Worm (Caenorhabditis elegans) whole organism, L2 larva: ENCODE data around the gene F38E1.3.

Source experiments
- C34F6.9 ChIP-seq: fragments of 150-350 bp; optimal IDR thresholded peaks from 2 replicates; lab custom pipeline; 2014; ENCODE audit warnings: missing biosample characterization, missing genetic modification characterization
- F13H6.1 ChIP-seq: sonication (generic microtip); optimal IDR thresholded peaks from 2 replicates; lab custom pipeline; 2016; ENCODE audit warnings: missing genetic modification characterization, missing compliant biosample characterization
- alr-1 ChIP-seq: fragments of 150-350 bp; optimal IDR thresholded peaks from 2 replicates; lab custom pipeline; 2014; ENCODE audit warnings: missing biosample characterization, missing genetic modification characterization
- aly-2 ChIP-seq: fragments of 150-350 bp; optimal IDR thresholded peaks from 2 replicates; lab custom pipeline; 2014; ENCODE audit warnings: missing biosample characterization, missing genetic modification characterization
- blmp-1 ChIP-seq: sonication (generic microtip); optimal IDR thresholded peaks from 2 replicates; lab custom pipeline; 2017; ENCODE audit warnings: missing genetic modification characterization, mild to moderate bottlenecking, missing compliant biosample characterization, antibody characterized with exemption, moderate library complexity; ENCODE audit not compliant: insufficient read depth
- ceh-16 ChIP-seq: fragments of 150-350 bp; optimal IDR thresholded peaks from 2 replicates; lab custom pipeline; 2014; ENCODE audit warnings: missing biosample characterization, missing genetic modification characterization
- ceh-82 ChIP-seq: fragments of 150-350 bp; optimal IDR thresholded peaks from 2 replicates; lab custom pipeline; 2014; ENCODE audit warnings: missing biosample characterization, missing genetic modification characterization
- dmd-4 ChIP-seq: sonication (generic microtip); optimal IDR thresholded peaks from 2 replicates; lab custom pipeline; 2017; ENCODE audit warnings: missing biosample characterization, missing genetic modification characterization
- egl-27 ChIP-seq: sonication (generic microtip); optimal IDR thresholded peaks from 3 replicates; lab custom pipeline; 2017; ENCODE audit warnings: missing biosample characterization, missing genetic modification reagents, missing genetic modification characterization
- elt-1 ChIP-seq: fragments of 150-350 bp; optimal IDR thresholded peaks from 2 replicates; lab custom pipeline; 2014; ENCODE audit warnings: missing biosample characterization, missing genetic modification characterization
- fos-1 ChIP-seq: fragments of 150-350 bp; optimal IDR thresholded peaks from 2 replicates; lab custom pipeline; 2014; ENCODE audit warnings: missing biosample characterization, missing genetic modification characterization
- lin-11 ChIP-seq: fragments of 150-350 bp; sonication (generic microtip); optimal IDR thresholded peaks from 2 replicates; lab custom pipeline; 2014; ENCODE audit warnings: missing biosample characterization, missing genetic modification characterization, inconsistent platforms, mixed read lengths
- lsy-2 ChIP-seq, 2 experiments: fragments of 150-350 bp in 1 of 2; sonication (generic microtip) in 1 of 2; optimal IDR thresholded peaks; 2 replicates each; lab custom pipeline; 2014 to 2017; ENCODE audit warnings: missing biosample characterization in 2 of 2, missing genetic modification characterization in 2 of 2
- mab-5 ChIP-seq: fragments of 150-350 bp; optimal IDR thresholded peaks from 2 replicates; lab custom pipeline; 2014; ENCODE audit warnings: missing biosample characterization, missing genetic modification characterization
- mbf-1 ChIP-seq: sonication (generic microtip); optimal IDR thresholded peaks from 2 replicates; lab custom pipeline; 2017; ENCODE audit warnings: missing biosample characterization, missing genetic modification characterization
- mdl-1 ChIP-seq, 2 experiments: fragments of 150-350 bp in 1 of 2; sonication (generic microtip) in 1 of 2; optimal IDR thresholded peaks; 2 replicates each; lab custom pipeline; 2017; ENCODE audit warnings: missing biosample characterization in 2 of 2, missing genetic modification characterization in 2 of 2
- nhr-10 ChIP-seq: sonication (generic microtip); optimal IDR thresholded peaks from 2 replicates; lab custom pipeline; 2017; ENCODE audit warnings: missing biosample characterization, missing genetic modification characterization
- nhr-12 ChIP-seq: fragments of 150-350 bp; optimal IDR thresholded peaks from 2 replicates; lab custom pipeline; 2014; ENCODE audit warnings: missing biosample characterization, missing genetic modification characterization
- nhr-21 ChIP-seq: fragments of 150-350 bp; optimal IDR thresholded peaks from 2 replicates; lab custom pipeline; 2014; ENCODE audit warnings: missing biosample characterization, missing genetic modification characterization
- nhr-23 ChIP-seq: fragments of 150-350 bp; optimal IDR thresholded peaks from 2 replicates; lab custom pipeline; 2014; ENCODE audit warnings: missing biosample characterization, missing genetic modification reagents, missing genetic modification characterization
- nhr-237 ChIP-seq: fragments of 150-350 bp; optimal IDR thresholded peaks from 2 replicates; lab custom pipeline; 2014; ENCODE audit warnings: missing biosample characterization, missing genetic modification characterization
- nhr-25 ChIP-seq: fragments of 150-350 bp; sonication (generic microtip); optimal IDR thresholded peaks from 3 replicates; lab custom pipeline; 2014; ENCODE audit warnings: missing biosample characterization, missing genetic modification characterization
- nhr-6 ChIP-seq: fragments of 150-350 bp; optimal IDR thresholded peaks from 2 replicates; lab custom pipeline; 2014; ENCODE audit warnings: missing biosample characterization, missing genetic modification characterization
- nhr-77 ChIP-seq: fragments of 150-350 bp; optimal IDR thresholded peaks from 2 replicates; lab custom pipeline; 2014; ENCODE audit warnings: missing biosample characterization, missing genetic modification characterization
- peb-1 ChIP-seq: fragments of 150-350 bp; optimal IDR thresholded peaks from 2 replicates; lab custom pipeline; 2014; ENCODE audit warnings: missing biosample characterization, missing genetic modification characterization
- sma-9 ChIP-seq, 2 experiments: fragments of 150-350 bp in 1 of 2; sonication (generic microtip) in 1 of 2; optimal IDR thresholded peaks; 2 replicates each; lab custom pipeline; 2014 to 2016; ENCODE audit warnings: missing genetic modification characterization in 2 of 2, mild to moderate bottlenecking in 1 of 2, missing biosample characterization in 1 of 2, missing compliant biosample characterization in 1 of 2, missing genetic modification reagents in 1 of 2, moderate library complexity in 1 of 2
- snpc-4 ChIP-seq: fragments of 150-350 bp; optimal IDR thresholded peaks from 2 replicates; lab custom pipeline; 2014; ENCODE audit warnings: missing biosample characterization, missing genetic modification characterization
- unc-39 ChIP-seq: fragments of 150-350 bp; optimal IDR thresholded peaks from 2 replicates; lab custom pipeline; 2014; ENCODE audit warnings: missing biosample characterization, missing genetic modification characterization
- unc-55 ChIP-seq: fragments of 150-350 bp; sonication (generic microtip); optimal IDR thresholded peaks from 3 replicates; lab custom pipeline; 2014; ENCODE audit warnings: missing biosample characterization, missing genetic modification reagents, missing genetic modification characterization
- unc-62 ChIP-seq: fragments of 150-350 bp; optimal IDR thresholded peaks from 2 replicates; lab custom pipeline; 2014; ENCODE audit warnings: missing biosample characterization, missing genetic modification reagents, missing genetic modification characterization
- zag-1 ChIP-seq: fragments of 150-350 bp; optimal IDR thresholded peaks from 2 replicates; lab custom pipeline; 2014; ENCODE audit warnings: missing biosample characterization, missing genetic modification characterization
- ztf-1 ChIP-seq: fragments of 200-800 bp; sonication (Bioruptor generic); conservative IDR thresholded peaks from 2 replicates; pipeline ENCODE4 v1.3.6; 2022; ENCODE audit warnings: missing genetic modification characterization, missing compliant biosample characterization
- ztf-4 ChIP-seq: fragments of 150-350 bp; optimal IDR thresholded peaks from 2 replicates; lab custom pipeline; 2014; ENCODE audit warnings: missing biosample characterization, missing genetic modification characterization

F38E1.3 gene

DNA sequence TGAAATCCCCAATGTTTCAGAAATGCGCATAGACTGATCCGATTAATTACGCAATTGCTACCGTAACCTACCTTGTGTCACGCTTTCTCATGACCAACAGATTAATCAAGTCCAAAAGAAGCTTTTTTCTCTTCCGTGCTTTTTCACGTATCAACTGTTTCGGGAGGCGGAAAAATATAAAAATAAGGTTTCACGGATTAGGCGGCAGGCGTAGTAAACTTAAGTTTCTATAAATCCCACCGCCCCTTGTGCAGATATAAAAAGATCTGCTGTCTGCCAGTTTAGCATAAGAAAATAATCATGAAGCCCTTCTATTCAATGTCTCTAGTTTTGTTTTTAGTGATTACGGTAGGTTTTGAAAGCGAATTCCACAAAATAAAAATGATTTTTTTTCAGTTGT lies 11.1 kb downstream of the F38E1.3 start, which contains the start of gene gcy-7:
gcy-7 (plus strand) TSS at position 301 of the 400 bp plus-strand sequence.
- TF ChIP-seq ceh-82 = no peak
- TF ChIP-seq mab-5 = no peak
- TF ChIP-seq aly-2 (tag; lab: Kevin White, UChicago) = no peak
- no peak for TF ChIP-seq fos-1
- TF ChIP-seq snpc-4 = no peak
- no peak for TF ChIP-seq alr-1 (tag; lab: Kevin White, UChicago)
- TF ChIP-seq unc-55 (GFP tag; lab: Kevin White, UChicago) = no peak
- TF ChIP-seq egl-27 (tag; lab: Kevin White, UChicago) = no peak
- TF ChIP-seq, all 48 proteins: peak for 0

DNA sequence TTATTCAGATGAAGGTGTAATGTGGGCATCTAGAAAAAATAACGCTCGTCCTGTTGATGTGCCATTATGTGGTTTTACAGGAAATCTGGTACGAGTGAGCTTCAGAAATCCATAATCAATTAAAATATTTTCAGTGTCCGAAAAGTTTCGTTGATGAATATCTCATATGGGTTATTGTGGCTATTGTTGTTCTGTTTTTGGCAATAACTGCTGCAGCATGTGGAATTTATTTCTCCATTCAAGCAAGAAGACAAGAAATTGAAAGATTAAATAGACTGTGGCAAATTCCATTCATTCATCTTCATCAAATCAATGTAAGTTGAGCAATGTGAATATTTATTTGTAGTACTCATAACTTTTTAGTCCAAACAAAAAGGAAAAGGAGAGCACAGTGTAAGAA lies 13.4 kb downstream of the F38E1.3 start:
- TF ChIP-seq snpc-4 = no peak
- TF ChIP-seq nhr-25 = no peak
- no peak for TF ChIP-seq mdl-1 (tag; optimal IDR thresholded peaks at IDR 0.05; lab: Kevin White, UChicago)
- no peak for TF ChIP-seq F13H6.1 (tag; lab: Kevin White, UChicago)
- TF ChIP-seq ceh-16 (tag; lab: Kevin White, UChicago) = no peak
- no peak for TF ChIP-seq mbf-1 (tag; lab: Kevin White, UChicago)
- no peak for TF ChIP-seq fos-1
- TF ChIP-seq alr-1 (tag; lab: Kevin White, UChicago) = no peak
- no peak for TF ChIP-seq nhr-77 (tag; lab: Kevin White, UChicago)
- no peak for TF ChIP-seq dmd-4 (tag; lab: Kevin White, UChicago)
- TF ChIP-seq lin-11 (tag; lab: Kevin White, UChicago) = no peak
- TF ChIP-seq ceh-82 = no peak
- TF ChIP-seq elt-1 (tag; lab: Kevin White, UChicago) = no peak
- no peak for TF ChIP-seq egl-27 (tag; lab: Kevin White, UChicago)
- no peak for TF ChIP-seq nhr-237 (tag; lab: Kevin White, UChicago)
- TF ChIP-seq zag-1 = no peak
- TF ChIP-seq ztf-1 = no peak
- no peak for TF ChIP-seq nhr-10
- TF ChIP-seq nhr-6 = no peak
- TF ChIP-seq sma-9 (GFP tag; optimal IDR thresholded peaks at IDR 0.05; lab: Kevin White, UChicago) = no peak
- no peak for TF ChIP-seq sma-9 (tag; optimal IDR thresholded peaks at IDR 0.05; lab: Kevin White, UChicago)
- TF ChIP-seq, all 48 proteins: peak for 0

DNA sequence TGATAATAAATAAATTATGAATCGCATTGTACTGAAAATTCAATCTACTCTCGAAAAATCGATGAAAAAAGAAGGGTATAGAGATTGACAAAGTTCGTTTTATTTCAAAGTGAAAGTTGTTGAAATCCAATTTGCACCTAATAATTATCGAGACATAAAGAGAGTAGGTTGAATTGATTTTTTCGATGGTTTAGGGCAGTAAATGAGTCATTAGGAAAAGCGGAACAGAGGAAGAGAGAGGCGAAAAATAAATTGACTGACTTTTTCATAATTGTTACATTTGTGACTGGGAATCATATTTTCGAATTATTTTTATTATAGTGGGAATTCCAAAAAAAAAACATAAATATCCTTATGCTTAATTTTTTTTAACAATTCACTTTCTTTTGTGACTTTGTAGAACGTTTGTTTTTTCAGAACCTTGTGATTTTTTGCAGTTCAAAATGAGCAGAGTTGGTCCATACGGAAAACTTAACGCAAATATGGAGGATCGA lies 18.5 kb downstream of the F38E1.3 start, which contains the start of the genes pho-6 and F52E1.3:
pho-6 (minus strand) TSS at position 101 of the 494 bp plus-strand sequence.
F52E1.3 (plus strand) TSS at position 444 of the 494 bp plus-strand sequence.
- no peak for TF ChIP-seq C34F6.9 (tag; lab: Kevin White, UChicago)
- no peak for TF ChIP-seq ceh-16 (tag; lab: Kevin White, UChicago)
- no peak for TF ChIP-seq F13H6.1 (tag; lab: Kevin White, UChicago)
- TF ChIP-seq mdl-1 (tag; optimal IDR thresholded peaks at IDR 0.05; lab: Kevin White, UChicago) = no peak
- TF ChIP-seq peb-1 (tag; lab: Kevin White, UChicago) = no peak
- TF ChIP-seq nhr-21 (tag; lab: Kevin White, UChicago) = no peak
- TF ChIP-seq unc-55 (GFP tag; lab: Kevin White, UChicago) = no peak
- TF ChIP-seq egl-27 (tag; lab: Kevin White, UChicago) = no peak
- TF ChIP-seq nhr-6 = no peak
- no peak for TF ChIP-seq ceh-82
- TF ChIP-seq blmp-1 (tag; lab: Kevin White, UChicago) = no peak
- TF ChIP-seq aly-2 (tag; lab: Kevin White, UChicago) = no peak
- TF ChIP-seq nhr-23 = no peak
- TF ChIP-seq mbf-1 (tag; lab: Kevin White, UChicago) = no peak
- no peak for TF ChIP-seq unc-39 (tag; lab: Kevin White, UChicago)
- no peak for TF ChIP-seq lin-11 (tag; lab: Kevin White, UChicago)
- no peak for TF ChIP-seq nhr-12 (tag; lab: Kevin White, UChicago)

DNA sequence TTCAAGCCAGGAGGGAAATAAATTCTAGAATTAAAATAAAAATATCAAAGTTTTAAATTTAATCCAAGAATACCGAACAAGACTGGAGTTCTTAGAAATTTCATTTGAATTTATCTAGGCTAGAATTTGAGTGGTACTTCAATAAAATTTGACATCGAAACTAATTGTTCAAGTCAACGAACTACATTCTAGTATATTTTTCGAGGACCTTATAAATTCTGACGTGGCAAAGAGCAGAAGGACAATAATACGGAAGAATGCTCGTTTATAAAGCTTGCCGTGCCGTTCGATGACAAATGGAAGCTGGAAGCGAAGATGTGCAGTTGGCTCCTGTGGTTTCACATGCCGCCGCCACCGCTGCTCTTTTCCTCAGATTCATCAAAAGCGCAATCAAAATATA lies 24.9 kb downstream of the F38E1.3 start:
- TF ChIP-seq unc-55 (GFP tag; lab: Kevin White, UChicago) (no peak), egl-27 (tag; lab: Kevin White, UChicago) (no peak), ceh-82 (no peak)

DNA sequence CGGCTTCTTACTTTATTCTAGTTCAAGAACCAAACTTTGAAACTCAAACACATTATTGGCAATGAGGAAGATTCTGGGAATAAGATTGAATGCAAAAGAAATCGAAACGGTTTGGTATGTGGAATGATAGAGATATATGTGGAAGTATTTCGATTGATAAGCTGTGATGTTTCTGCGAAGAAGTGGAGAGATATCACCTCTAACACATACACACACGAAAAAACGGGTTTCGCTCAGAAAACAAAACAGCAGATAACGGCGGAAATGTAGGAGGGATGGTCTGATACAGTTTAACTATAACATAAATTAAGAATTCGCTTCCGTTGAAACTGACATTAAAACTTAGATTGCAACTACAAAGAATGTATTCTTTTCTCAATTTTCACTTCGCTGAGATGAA lies 25.3 kb downstream of the F38E1.3 start:
- TF ChIP-seq nhr-21 (tag; lab: Kevin White, UChicago) (peak; percentile 20), unc-62 (GFP tag; lab: Kevin White, UChicago) (no peak)

DNA sequence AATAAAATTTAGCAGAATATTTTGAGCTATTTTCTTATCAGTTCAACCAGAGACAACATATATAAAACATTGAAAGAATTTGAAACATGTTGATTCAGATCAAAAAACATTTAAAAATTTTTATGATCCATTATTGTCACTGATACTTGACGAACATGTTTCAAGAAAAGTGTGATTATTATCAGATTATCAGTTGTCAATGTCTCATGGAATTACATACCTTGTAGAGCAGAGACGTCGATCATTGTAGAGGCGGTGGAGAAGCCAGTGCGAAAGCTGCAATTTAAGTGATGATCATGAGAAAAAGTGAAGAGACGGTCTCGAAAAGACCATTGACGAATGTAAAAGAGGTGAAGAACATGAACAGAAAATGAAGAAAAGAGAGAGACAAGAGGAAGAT lies 26.4 kb downstream of the F38E1.3 start, which contains the start of gene F52E1.9:
F52E1.9 (minus strand) TSS at position 278 of the 400 bp plus-strand sequence.
- TF ChIP-seq ztf-4 (tag; lab: Kevin White, UChicago) (no peak), egl-27 (tag; lab: Kevin White, UChicago) (no peak), lsy-2 (tag; optimal IDR thresholded peaks at IDR 0.05; lab: Kevin White, UChicago) (no peak), sma-9 (GFP tag; optimal IDR thresholded peaks at IDR 0.05; lab: Kevin White, UChicago) (peak; percentile 17), sma-9 (tag; optimal IDR thresholded peaks at IDR 0.05; lab: Kevin White, UChicago) (no peak), fos-1 (peak; percentile 60)
